Worm (Caenorhabditis elegans): Measurements from ENCODE around the gene ech-3.

ce11 chrV:8040247-8041084 lies 18.4 kb downstream of the ech-3 start:
- no peak for TF ChIP-seq him-1 (tag; optimal IDR thresholded peaks at IDR 0.05)
- no peak for TF ChIP-seq dao-5 (tag; optimal IDR thresholded peaks at IDR 0.05)
- TF ChIP-seq W03F9.2 (tag; optimal IDR thresholded peaks at IDR 0.05): no peak

All from whole organism, L4/young adult.